Worm (Caenorhabditis elegans): ENCODE data around the gene chil-5.

chil-5 gene

DNA sequence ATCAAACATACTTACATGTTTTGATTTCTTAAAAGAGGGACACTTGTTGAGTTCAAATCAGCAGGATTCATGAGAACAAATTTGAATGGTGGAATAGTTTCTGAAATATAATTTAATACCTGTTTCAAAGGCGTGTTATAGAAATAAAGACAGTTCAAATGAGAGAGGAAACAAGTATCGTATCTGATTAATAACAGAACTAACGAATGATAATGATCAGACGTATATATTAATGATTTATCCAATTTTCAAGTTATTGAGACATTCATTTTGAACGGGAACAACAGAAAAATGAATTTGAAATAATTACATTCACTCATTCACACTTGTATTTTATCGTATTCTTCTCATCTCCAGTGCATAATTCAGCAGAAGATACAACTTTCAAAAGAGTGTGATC is 3.9 kb downstream of the chil-5 start, which contains the start of gene chil-4:
Gene chil-4, minus strand, starts transcription at position 101 of the 400 bp plus-strand sequence.
- TF ChIP-seq K09A11.1 (tag; optimal IDR thresholded peaks at IDR 0.05; ENCODE audit: insufficient read depth) = no peak
- TF ChIP-seq ceh-45 (GFP tag; IDR thresholded peaks at IDR 0.05) = no peak
- TF ChIP-seq ama-1 (optimal IDR thresholded peaks at IDR 0.05) = no peak
- TF ChIP-seq nhr-11 (tag; optimal IDR thresholded peaks at IDR 0.05) = no peak
- TF ChIP-seq pag-3 (tag; optimal IDR thresholded peaks at IDR 0.05; ENCODE audit: borderline replicate concordance) = no peak
- no peak for TF ChIP-seq unc-42 (tag; optimal IDR thresholded peaks at IDR 0.05)
- no peak for TF ChIP-seq npax-4 (tag; optimal IDR thresholded peaks at IDR 0.05)
- TF ChIP-seq syd-9 (tag; optimal IDR thresholded peaks at IDR 0.05) = no peak
- no peak for TF ChIP-seq sox-2 (GFP tag; IDR thresholded peaks at IDR 0.05)
- TF ChIP-seq hlh-30 (tag; optimal IDR thresholded peaks at IDR 0.05; ENCODE audit: insufficient read depth) = no peak
- no peak for TF ChIP-seq unc-55 (GFP tag; optimal IDR thresholded peaks at IDR 0.05)
- TF ChIP-seq ceh-19 (GFP tag; optimal IDR thresholded peaks at IDR 0.05) = no peak
- TF ChIP-seq ceh-30 (tag; optimal IDR thresholded peaks at IDR 0.05) = no peak
- TF ChIP-seq ceh-9 (tag; optimal IDR thresholded peaks at IDR 0.05) = no peak
- no peak for TF ChIP-seq mec-3 (tag; optimal IDR thresholded peaks at IDR 0.05; ENCODE audit: borderline replicate concordance)
- no peak for TF ChIP-seq pqm-1 (tag; optimal IDR thresholded peaks at IDR 0.05)

DNA sequence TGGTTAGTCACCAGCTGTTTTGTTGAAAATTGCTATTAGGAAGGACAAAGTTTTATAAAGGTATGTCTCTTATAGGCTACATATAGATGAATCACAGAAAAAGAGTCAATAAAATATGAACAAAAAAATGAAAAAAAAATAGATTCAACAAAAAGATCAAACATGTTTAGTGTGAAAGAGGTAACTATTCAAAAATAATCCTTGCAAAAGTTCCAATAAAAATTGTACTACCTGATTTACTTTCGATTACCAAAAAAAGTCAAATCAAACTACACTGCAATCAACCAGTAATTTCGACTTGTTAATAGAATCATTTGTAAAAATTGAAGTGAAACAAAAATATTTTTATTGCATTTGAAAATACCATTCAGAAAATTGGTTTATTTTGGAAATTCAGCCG is 8.5 kb downstream of the chil-5 start, which contains the start of gene ZK938.10:
Gene ZK938.10, minus strand, starts transcription at position 101 of the 400 bp plus-strand sequence.
- TF ChIP-seq hlh-6 (tag; optimal IDR thresholded peaks at IDR 0.05) = no peak

DNA sequence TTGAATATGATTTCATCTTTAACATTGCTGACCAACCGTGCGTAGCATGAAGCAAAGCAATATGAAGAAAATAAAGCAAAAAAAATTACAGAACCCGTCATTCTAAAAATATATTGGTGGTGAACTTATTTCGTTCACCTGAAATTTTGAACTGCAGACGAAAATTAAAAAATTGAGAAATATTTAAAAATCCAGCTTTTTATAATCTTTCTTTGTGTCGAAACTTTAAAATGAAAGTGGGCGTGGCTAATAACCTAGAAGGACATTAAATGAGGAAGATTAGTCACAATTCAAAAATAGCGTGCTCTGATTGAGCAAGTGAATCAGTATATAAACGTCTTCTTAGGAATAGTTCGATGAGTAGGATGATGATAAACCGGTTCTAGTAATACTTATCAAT is 10.0 kb downstream of the chil-5 start, which contains the start of gene old-2:
Gene old-2, minus strand, starts transcription at position 101 of the 400 bp plus-strand sequence.
- no peak for TF ChIP-seq ahr-1 (tag; optimal IDR thresholded peaks at IDR 0.05)
- no peak for TF ChIP-seq nhr-232 (tag; optimal IDR thresholded peaks at IDR 0.05)
- TF ChIP-seq npax-4 (tag; optimal IDR thresholded peaks at IDR 0.05) = no peak
- no peak for TF ChIP-seq elt-2 (tag; optimal IDR thresholded peaks at IDR 0.05)

DNA sequence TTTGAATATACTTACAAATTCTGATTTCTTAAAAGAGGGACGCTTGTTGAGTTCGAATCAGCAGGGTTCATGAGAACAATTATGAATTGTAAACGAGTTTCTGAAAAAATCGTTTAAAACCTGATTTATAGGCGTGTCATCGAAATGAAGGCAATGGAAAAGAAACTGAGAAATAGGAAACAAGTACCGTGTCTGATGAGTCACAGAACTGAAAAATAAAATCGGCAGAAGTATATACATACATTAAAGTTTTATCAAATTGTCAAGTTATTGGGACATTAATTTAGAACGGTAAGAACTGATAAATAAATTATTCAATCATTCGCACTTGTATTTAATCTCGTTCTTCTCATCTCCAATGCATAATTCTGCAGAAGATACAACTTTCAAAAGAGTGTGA is 14.2 kb downstream of the chil-5 start, which contains the start of gene chil-9:
Gene chil-9, minus strand, starts transcription at position 101 of the 400 bp plus-strand sequence.
- TF ChIP-seq hlh-13 (GFP tag; optimal IDR thresholded peaks at IDR 0.05) (no peak), pax-1 (tag; optimal IDR thresholded peaks at IDR 0.05) (no peak), ztf-16 (tag; optimal IDR thresholded peaks at IDR 0.05) (no peak), nhr-232 (tag; optimal IDR thresholded peaks at IDR 0.05) (no peak), tbx-2 (tag; optimal IDR thresholded peaks at IDR 0.05) (no peak), ahr-1 (tag; optimal IDR thresholded peaks at IDR 0.05) (no peak), ceh-6 (GFP tag; optimal IDR thresholded peaks at IDR 0.05) (no peak), Y22D7AL.16 (tag; optimal IDR thresholded peaks at IDR 0.05) (no peak), dve-1 (tag; optimal IDR thresholded peaks at IDR 0.05) (no peak), nfya-1 (tag; optimal IDR thresholded peaks at IDR 0.05) (no peak), ceh-14 (tag; optimal IDR thresholded peaks at IDR 0.05) (no peak), dmd-4 (tag; optimal IDR thresholded peaks at IDR 0.05; ENCODE audit: borderline replicate concordance) (no peak), T23F11.4 (GFP tag; optimal IDR thresholded peaks at IDR 0.05) (no peak), fkh-10 (GFP tag; optimal IDR thresholded peaks at IDR 0.05) (no peak), K02D7.2 (tag; optimal IDR thresholded peaks at IDR 0.05) (no peak), ets-4 (tag; optimal IDR thresholded peaks at IDR 0.05) (no peak), syd-9 (tag; optimal IDR thresholded peaks at IDR 0.05) (no peak)

DNA sequence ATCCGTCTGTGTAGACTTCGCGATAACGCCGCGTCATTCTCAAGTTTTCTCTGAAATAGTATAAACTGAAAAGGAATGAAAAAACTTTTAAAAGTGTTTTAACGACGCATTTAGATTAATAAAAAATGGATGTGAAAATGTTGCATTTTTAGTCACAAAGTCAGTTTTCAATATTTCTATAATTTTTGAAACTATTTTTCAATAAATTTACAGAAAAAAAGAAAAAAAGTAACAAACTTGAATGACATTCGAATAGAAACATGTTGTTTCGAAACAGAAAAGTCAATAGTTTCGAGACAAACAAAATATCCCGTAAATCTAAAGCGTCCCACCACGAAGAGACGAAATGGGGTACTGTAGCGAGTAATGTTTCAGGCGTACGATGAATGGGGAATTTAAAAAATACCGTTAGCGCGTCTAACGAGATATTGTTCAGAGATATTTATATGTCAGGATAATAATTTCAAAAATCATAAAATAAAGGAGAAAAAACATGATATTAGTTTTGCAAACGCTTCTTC is 17.4 kb downstream of the chil-5 start, which contains the start of gene rnh-1.2:
Gene rnh-1.2, minus strand, starts transcription at position 51 of the 521 bp plus-strand sequence.
- TF ChIP-seq C38D4.7 (GFP tag; optimal IDR thresholded peaks at IDR 0.05) (no peak), ceh-22 (tag; optimal IDR thresholded peaks at IDR 0.05) (no peak), hlh-15 (tag; optimal IDR thresholded peaks at IDR 0.05) (no peak), fkh-10 (GFP tag; optimal IDR thresholded peaks at IDR 0.05) (no peak), tbx-7 (tag; optimal IDR thresholded peaks at IDR 0.05) (no peak), ceh-34 (tag; optimal IDR thresholded peaks at IDR 0.05) (no peak), nhr-11 (tag; optimal IDR thresholded peaks at IDR 0.05) (no peak), ceh-6 (GFP tag; optimal IDR thresholded peaks at IDR 0.05) (no peak), ztf-16 (tag; optimal IDR thresholded peaks at IDR 0.05) (no peak), pros-1 (tag; optimal IDR thresholded peaks at IDR 0.05) (no peak), lim-6 (tag; optimal IDR thresholded peaks at IDR 0.05) (no peak), ceh-2 (tag; optimal IDR thresholded peaks at IDR 0.05) (no peak), elt-4 (tag; optimal IDR thresholded peaks at IDR 0.05) (no peak), pag-3 (tag; optimal IDR thresholded peaks at IDR 0.05; ENCODE audit: borderline replicate concordance) (no peak), ets-4 (tag; optimal IDR thresholded peaks at IDR 0.05) (no peak), sox-2 (GFP tag; IDR thresholded peaks at IDR 0.05) (no peak), fkh-6 (tag; optimal IDR thresholded peaks at IDR 0.05) (no peak), hlh-30 (tag; optimal IDR thresholded peaks at IDR 0.05; ENCODE audit: insufficient read depth) (no peak), Y22D7AL.16 (tag; optimal IDR thresholded peaks at IDR 0.05) (no peak), pat-9 (tag; optimal IDR thresholded peaks at IDR 0.05) (no peak)

All from whole organism, late embryonic.